Fruit fly (Drosophila melanogaster) whole organism, wandering third instar larva: ENCODE data around the gene nom.

Source experiments
- Abd-B ChIP-seq: fragments of >200 bp; optimal IDR thresholded peaks from 2 replicates; lab custom pipeline; 2017; ENCODE audit warnings: missing biosample characterization, missing genetic modification characterization
- CG32264 ChIP-seq: fragments of 200-800 bp; sonication (Bioruptor generic); optimal IDR thresholded peaks from 2 replicates; lab custom pipeline; 2016; ENCODE audit warnings: missing biosample characterization, missing genetic modification characterization
- CG9705 ChIP-seq: fragments of 200-800 bp; sonication (Bioruptor generic); optimal IDR thresholded peaks from 2 replicates; lab custom pipeline; 2018; ENCODE audit warnings: missing biosample characterization, mild to moderate bottlenecking, missing genetic modification characterization
- CrebA ChIP-seq: fragments of 200-800 bp; sonication (Bioruptor generic); optimal IDR thresholded peaks from 2 replicates; lab custom pipeline; 2016; ENCODE audit warnings: missing biosample characterization, mild to moderate bottlenecking, missing genetic modification characterization, borderline replicate concordance
- Dfd ChIP-seq: fragments of >200 bp; optimal IDR thresholded peaks from 2 replicates; lab custom pipeline; 2017; ENCODE audit warnings: missing biosample characterization, missing genetic modification characterization
- Dif ChIP-seq: fragments of 200-275, 200-300 bp; sonication (Bioruptor generic); optimal IDR thresholded peaks from 2 replicates; lab custom pipeline; 2018; ENCODE audit warnings: missing biosample characterization, missing genetic modification characterization; ENCODE audit not compliant: partially characterized antibody
- GATAd ChIP-seq: sonication (Bioruptor generic); optimal IDR thresholded peaks from 2 replicates; lab custom pipeline; 2016; ENCODE audit warnings: missing biosample characterization, missing genetic modification characterization
- HLH106 ChIP-seq: fragments of 200-800 bp; optimal IDR thresholded peaks from 3 replicates; lab custom pipeline; 2019; ENCODE audit warnings: missing biosample characterization, mild to moderate bottlenecking, missing genetic modification characterization, moderate library complexity
- Hnf4 ChIP-seq: fragments of 200-800 bp; sonication (Bioruptor generic); optimal IDR thresholded peaks from 2 replicates; lab custom pipeline; 2016; ENCODE audit warnings: missing biosample characterization, mild to moderate bottlenecking, missing genetic modification characterization
- Hr78 ChIP-seq: fragments of >200 bp; optimal IDR thresholded peaks from 2 replicates; lab custom pipeline; 2017; ENCODE audit warnings: missing biosample characterization, missing genetic modification characterization
- Hr83 ChIP-seq: fragments of 200-300 bp; sonication (Bioruptor generic); optimal IDR thresholded peaks from 2 replicates; lab custom pipeline; 2016; ENCODE audit warnings: missing biosample characterization, mild to moderate bottlenecking, missing genetic modification characterization, moderate library complexity; ENCODE audit not compliant: poor library complexity, severe bottlenecking
- Jra ChIP-seq: sonication (Bioruptor generic); optimal IDR thresholded peaks from 2 replicates; lab custom pipeline; 2016; ENCODE audit warnings: missing biosample characterization, missing genetic modification characterization
- Mio ChIP-seq: sonication (Bioruptor generic); optimal IDR thresholded peaks from 2 replicates; lab custom pipeline; 2016; ENCODE audit warnings: missing biosample characterization, missing genetic modification characterization
- Myc ChIP-seq: fragments of >200 bp; optimal IDR thresholded peaks from 2 replicates; lab custom pipeline; 2017
- N ChIP-seq: fragments of >200 bp; optimal IDR thresholded peaks from 2 replicates; lab custom pipeline; 2018; ENCODE audit warnings: missing biosample characterization, missing external identifiers, missing genetic modification characterization
- OdsH ChIP-seq: fragments of 200-800 bp; sonication (Bioruptor generic); optimal IDR thresholded peaks from 2 replicates; lab custom pipeline; 2016; ENCODE audit warnings: missing biosample characterization, mild to moderate bottlenecking, missing genetic modification characterization
- Rel ChIP-seq, 2 experiments: fragments of 200-800 bp; sonication (Bioruptor generic) in 1 of 2; optimal IDR thresholded peaks; 2 replicates in 1 of 2; 3 replicates in 1 of 2; lab custom pipeline; 2016 to 2019; ENCODE audit warnings: mild to moderate bottlenecking in 2 of 2, missing biosample characterization in 2 of 2, missing genetic modification characterization in 2 of 2, moderate library complexity in 1 of 2
- Sp1 ChIP-seq: fragments of 200-800 bp; sonication (Bioruptor generic); optimal IDR thresholded peaks from 3 replicates; lab custom pipeline; 2019; ENCODE audit warnings: missing biosample characterization, mild to moderate bottlenecking, missing genetic modification characterization, moderate library complexity
- Vsx2 ChIP-seq: fragments of 200-300, 225-300 bp; sonication (Bioruptor generic); optimal IDR thresholded peaks from 2 replicates; lab custom pipeline; 2018; ENCODE audit warnings: missing biosample characterization, missing genetic modification characterization; ENCODE audit not compliant: partially characterized antibody
- br ChIP-seq: fragments of 200-800 bp; sonication (Bioruptor generic); optimal IDR thresholded peaks from 2 replicates; lab custom pipeline; 2016; ENCODE audit warnings: missing biosample characterization, missing genetic modification characterization
- brk ChIP-seq: fragments of 200-800 bp; sonication (Bioruptor generic); optimal IDR thresholded peaks from 2 replicates; lab custom pipeline; 2016; ENCODE audit warnings: missing biosample characterization, mild to moderate bottlenecking, missing genetic modification characterization
- dl ChIP-seq, 2 experiments: fragments of 175-275, 200-275 bp in 1 of 2; fragments of 200-275 bp in 1 of 2; sonication (Bioruptor generic); optimal IDR thresholded peaks; lab custom pipeline; 2018; ENCODE audit warnings: mild to moderate bottlenecking in 2 of 2, missing biosample characterization in 2 of 2, missing genetic modification characterization in 2 of 2, moderate library complexity in 2 of 2; ENCODE audit not compliant: partially characterized antibody in 2 of 2, insufficient read depth in 1 of 2
- dmrt93B ChIP-seq: fragments of 200-800 bp; sonication (Bioruptor generic); optimal IDR thresholded peaks from 2 replicates; lab custom pipeline; 2018; ENCODE audit warnings: missing biosample characterization, mild to moderate bottlenecking, missing genetic modification characterization
- dsf ChIP-seq: sonication (Bioruptor generic); optimal IDR thresholded peaks from 2 replicates; lab custom pipeline; 2016; ENCODE audit warnings: missing biosample characterization, missing genetic modification characterization, borderline replicate concordance
- ey ChIP-seq: fragments of 200-800 bp; sonication (Bioruptor generic); optimal IDR thresholded peaks from 2 replicates; lab custom pipeline; 2016; ENCODE audit warnings: missing biosample characterization, missing genetic modification characterization
- foxo ChIP-seq, 2 experiments: fragments of 200-800 bp; sonication (Bioruptor generic); optimal IDR thresholded peaks; 2 replicates in 1 of 2; 3 replicates in 1 of 2; lab custom pipeline; 2016 to 2017; ENCODE audit warnings: missing biosample characterization in 2 of 2, missing genetic modification characterization in 2 of 2
- fru ChIP-seq: fragments of 200-800 bp; sonication (Bioruptor generic); optimal IDR thresholded peaks from 3 replicates; lab custom pipeline; 2016; ENCODE audit warnings: missing biosample characterization, mild to moderate bottlenecking, missing genetic modification characterization
- h ChIP-seq: fragments of 200-800 bp; sonication (Bioruptor generic); optimal IDR thresholded peaks from 3 replicates; lab custom pipeline; 2016; ENCODE audit warnings: missing biosample characterization, mild to moderate bottlenecking, missing genetic modification characterization
- jim ChIP-seq: fragments of 175-275, 200-325 bp; sonication (Bioruptor generic); optimal IDR thresholded peaks from 2 replicates; lab custom pipeline; 2016; ENCODE audit warnings: missing biosample characterization, mild to moderate bottlenecking, missing genetic modification characterization
- lola ChIP-seq: fragments of >200 bp; optimal IDR thresholded peaks from 2 replicates; lab custom pipeline; 2017; ENCODE audit warnings: missing biosample characterization, missing genetic modification characterization
- pan ChIP-seq: fragments of >200 bp; optimal IDR thresholded peaks from 2 replicates; lab custom pipeline; 2017
- psq ChIP-seq: fragments of 200-800 bp; sonication (Bioruptor generic); optimal IDR thresholded peaks from 3 replicates; lab custom pipeline; 2017; ENCODE audit warnings: missing biosample characterization, mild to moderate bottlenecking, missing genetic modification characterization, moderate library complexity
- rgr ChIP-seq: fragments of 200-800 bp; sonication (Bioruptor generic); optimal IDR thresholded peaks from 3 replicates; lab custom pipeline; 2016; ENCODE audit warnings: missing biosample characterization, mild to moderate bottlenecking, missing genetic modification characterization
- sage ChIP-seq: fragments of 200-800 bp; sonication (Bioruptor generic); optimal IDR thresholded peaks from 2 replicates; lab custom pipeline; 2016; ENCODE audit warnings: missing biosample characterization, mild to moderate bottlenecking, missing genetic modification characterization
- sv ChIP-seq: fragments of 200-800 bp; sonication (Bioruptor generic); optimal IDR thresholded peaks from 3 replicates; lab custom pipeline; 2016; ENCODE audit warnings: missing biosample characterization, missing genetic modification characterization
- tai ChIP-seq: sonication (Bioruptor generic); optimal IDR thresholded peaks from 2 replicates; lab custom pipeline; 2016; ENCODE audit warnings: missing biosample characterization, missing genetic modification characterization
- usp ChIP-seq: fragments of >200 bp; optimal IDR thresholded peaks from 2 replicates; lab custom pipeline; 2017; ENCODE audit warnings: missing biosample characterization, missing genetic modification characterization
- woc ChIP-seq: sonication (Bioruptor generic); optimal IDR thresholded peaks from 2 replicates; lab custom pipeline; 2016; ENCODE audit warnings: missing biosample characterization, mild to moderate bottlenecking, missing genetic modification characterization

The nom gene

DNA sequence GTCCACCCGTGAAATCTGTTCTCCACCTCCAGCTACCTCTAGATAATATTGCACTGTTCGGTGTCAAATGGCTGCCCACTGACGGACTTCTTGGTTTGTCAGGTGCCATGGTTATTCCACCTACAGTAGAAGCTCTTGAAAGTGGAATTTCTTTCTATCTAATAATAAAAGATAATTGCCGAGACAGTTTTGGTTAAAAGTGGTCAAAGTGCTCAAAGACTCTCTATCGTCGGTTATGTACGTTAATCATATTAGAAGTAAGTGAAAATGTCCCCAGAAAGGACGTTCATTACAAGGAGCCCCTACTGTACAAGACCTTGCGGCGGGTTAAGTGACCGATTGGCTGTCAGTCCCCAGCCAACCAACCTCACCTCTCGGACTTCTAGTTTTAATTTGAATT, 21.2 kb downstream of the nom start:
- TF ChIP-seq brk (GFP tag; lab: Kevin White, UChicago) (no peak), dmrt93B (GFP tag; lab: Kevin White, UChicago) (peak; percentile 19), h (GFP tag; lab: Kevin White, UChicago) (peak; percentile 60), foxo (GFP tag; optimal IDR thresholded peaks at IDR 0.05; lab: Kevin White, UChicago) (peak in 1 of 2 experiments; percentile 53), lola (GFP tag; lab: Kevin White, UChicago) (no peak), woc (GFP tag; lab: Kevin White, UChicago) (no peak), Dfd (no peak), Sp1 (GFP tag; lab: Kevin White, UChicago) (no peak), Rel (GFP tag; optimal IDR thresholded peaks at IDR 0.05; lab: Kevin White, UChicago) (no peak), Rel (tag; optimal IDR thresholded peaks at IDR 0.05; lab: Kevin White, UChicago) (no peak), rgr (GFP tag; lab: Kevin White, UChicago) (peak; percentile 50), psq (GFP tag; lab: Kevin White, UChicago) (peak; percentile 12), sv (peak; percentile 15), br (GFP tag; lab: Kevin White, UChicago) (peak; percentile 42), sage (GFP tag; lab: Kevin White, UChicago) (no peak), Myc (lab: Kevin White, UChicago) (no peak), CG32264 (GFP tag; lab: Kevin White, UChicago) (no peak), dsf (no peak), HLH106 (tag; lab: Kevin White, UChicago) (peak; percentile 52), Abd-B (GFP tag; lab: Kevin White, UChicago) (no peak), tai (GFP tag; lab: Kevin White, UChicago) (peak; percentile 54), Hnf4 (GFP tag; lab: Kevin White, UChicago) (peak; percentile 54), CrebA (GFP tag; lab: Kevin White, UChicago) (no peak), N (GFP tag; lab: Kevin White, UChicago) (no peak), ey (GFP tag; lab: Kevin White, UChicago) (peak; percentile 65), Hr83 (GFP tag; lab: Kevin White, UChicago) (no peak), pan (lab: Kevin White, UChicago) (no peak), dl (GFP tag; optimal IDR thresholded peaks at IDR 0.05; lab: Kevin White, UChicago; ENCODE audit: insufficient read depth in 1 of 2, partially characterized antibody in 2 of 2) (no peak), Vsx2 (GFP tag; lab: Kevin White, UChicago) (no peak), OdsH (GFP tag; lab: Kevin White, UChicago) (peak; percentile 46), fru (GFP tag; lab: Kevin White, UChicago) (peak; percentile 47), usp (GFP tag; lab: Kevin White, UChicago) (no peak), Jra (GFP tag; lab: Kevin White, UChicago) (no peak), CG9705 (GFP tag; lab: Kevin White, UChicago) (no peak), Hr78 (no peak), Dif (no peak), jim (GFP tag; lab: Kevin White, UChicago) (no peak), Mio (no peak), GATAd (GFP tag; lab: Kevin White, UChicago) (no peak)

DNA sequence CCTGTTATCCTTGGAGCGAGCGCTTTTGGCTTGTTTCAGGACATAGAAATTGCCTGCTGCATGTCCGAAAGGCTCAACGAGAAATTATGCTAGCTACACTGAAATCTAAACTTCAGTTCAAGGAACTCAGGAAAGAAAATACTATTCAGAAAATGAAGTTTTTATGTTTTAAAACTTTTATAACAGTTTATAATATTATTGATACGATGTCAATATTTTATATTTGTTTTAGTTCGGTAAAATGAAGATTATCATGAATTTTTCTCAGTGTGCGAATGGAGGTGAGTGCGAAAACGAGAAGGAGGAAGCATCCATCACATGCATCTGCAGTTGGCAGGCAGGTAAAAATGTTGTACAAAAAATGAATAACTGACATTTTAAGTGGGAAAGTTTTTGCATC, 23.4 kb downstream of the nom start:
- TF ChIP-seq CG32264 (GFP tag; lab: Kevin White, UChicago) (no peak), Hr83 (GFP tag; lab: Kevin White, UChicago) (no peak), HLH106 (tag; lab: Kevin White, UChicago) (peak; percentile 76), brk (GFP tag; lab: Kevin White, UChicago) (peak; percentile 46), tai (GFP tag; lab: Kevin White, UChicago) (no peak), Mio (no peak), OdsH (GFP tag; lab: Kevin White, UChicago) (peak; percentile 83), h (GFP tag; lab: Kevin White, UChicago) (peak; percentile 72), Rel (GFP tag; optimal IDR thresholded peaks at IDR 0.05; lab: Kevin White, UChicago) (no peak), Rel (tag; optimal IDR thresholded peaks at IDR 0.05; lab: Kevin White, UChicago) (no peak), Hnf4 (GFP tag; lab: Kevin White, UChicago) (peak; percentile 74), Jra (GFP tag; lab: Kevin White, UChicago) (peak; percentile 22), woc (GFP tag; lab: Kevin White, UChicago) (peak; percentile 56), dl (GFP tag; optimal IDR thresholded peaks at IDR 0.05; lab: Kevin White, UChicago; ENCODE audit: insufficient read depth in 1 of 2, partially characterized antibody in 2 of 2) (no peak), Abd-B (GFP tag; lab: Kevin White, UChicago) (no peak), fru (GFP tag; lab: Kevin White, UChicago) (peak; percentile 78), GATAd (GFP tag; lab: Kevin White, UChicago) (no peak), psq (GFP tag; lab: Kevin White, UChicago) (peak; percentile 72), dsf (no peak), pan (lab: Kevin White, UChicago) (no peak), sv (no peak), CG9705 (GFP tag; lab: Kevin White, UChicago) (no peak), CrebA (GFP tag; lab: Kevin White, UChicago) (no peak), Dif (no peak), N (GFP tag; lab: Kevin White, UChicago) (no peak), lola (GFP tag; lab: Kevin White, UChicago) (no peak), Hr78 (no peak), Sp1 (GFP tag; lab: Kevin White, UChicago) (peak; percentile 71), Myc (lab: Kevin White, UChicago) (no peak), Vsx2 (GFP tag; lab: Kevin White, UChicago) (no peak), ey (GFP tag; lab: Kevin White, UChicago) (peak; percentile 62), dmrt93B (GFP tag; lab: Kevin White, UChicago) (peak; percentile 41), jim (GFP tag; lab: Kevin White, UChicago) (no peak), rgr (GFP tag; lab: Kevin White, UChicago) (peak; percentile 80), Dfd (no peak), sage (GFP tag; lab: Kevin White, UChicago) (peak; percentile 63), br (GFP tag; lab: Kevin White, UChicago) (peak; percentile 62), foxo (GFP tag; optimal IDR thresholded peaks at IDR 0.05; lab: Kevin White, UChicago) (peak in 1 of 2 experiments; percentile 82), usp (GFP tag; lab: Kevin White, UChicago) (no peak)
